Fruit fly (Drosophila melanogaster) whole organism, embryonic: Measurements from ENCODE around the gene CG4009.

ENCODE experiments used
- B-H1 ChIP-seq: fragments of 200-800 bp; sonication (Bioruptor generic); IDR thresholded peaks from 3 replicates; pipeline ENCODE4 v1.3.6; 2022; ENCODE audit warnings: missing biosample characterization, missing genetic modification characterization
- Bgb ChIP-seq: fragments of 200-800 bp; sonication (Bioruptor generic); IDR thresholded peaks from 2 replicates; pipeline ENCODE4 v1.3.6; 2022; ENCODE audit warnings: missing biosample characterization, missing genetic modification characterization; ENCODE audit not compliant: partially characterized antibody
- CG1024 ChIP-seq: fragments of 200-800 bp; sonication (Bioruptor generic); IDR thresholded peaks from 2 replicates; pipeline ENCODE4 v1.3.6; 2022; ENCODE audit warnings: missing biosample characterization, missing genetic modification characterization
- CG12071 ChIP-seq: fragments of 200-800 bp; sonication (Bioruptor generic); optimal IDR thresholded peaks from 3 replicates; lab custom pipeline; 2018; ENCODE audit warnings: missing biosample characterization, mild to moderate bottlenecking, missing genetic modification characterization
- CG13287 ChIP-seq: fragments of 200-800 bp; sonication (Bioruptor generic); IDR thresholded peaks from 2 replicates; pipeline ENCODE4 v1.3.6; 2022; ENCODE audit warnings: missing biosample characterization, missing genetic modification characterization; ENCODE audit not compliant: partially characterized antibody
- CG17186 ChIP-seq: fragments of 200-800 bp; sonication (Bioruptor generic); optimal IDR thresholded peaks from 3 replicates; lab custom pipeline; 2017; ENCODE audit warnings: missing biosample characterization, missing genetic modification reagents, missing genetic modification characterization
- CG18262 ChIP-seq: fragments of 200-800 bp; optimal IDR thresholded peaks from 3 replicates; lab custom pipeline; 2019; ENCODE audit warnings: missing biosample characterization, mild to moderate bottlenecking, missing genetic modification characterization, moderate library complexity
- CG1832 ChIP-seq: fragments of 200-800 bp; sonication (Bioruptor generic); optimal IDR thresholded peaks from 2 replicates; lab custom pipeline; 2017; ENCODE audit warnings: missing biosample characterization, mild to moderate bottlenecking, missing genetic modification characterization, inconsistent platforms
- CG32772 ChIP-seq: fragments of 200-800 bp; sonication (Bioruptor generic); IDR thresholded peaks from 2 replicates; pipeline ENCODE4 v1.3.6; 2022; ENCODE audit warnings: missing biosample characterization, missing genetic modification characterization
- CG34422 ChIP-seq: fragments of 200-800 bp; sonication (Bioruptor generic); IDR thresholded peaks from 3 replicates; pipeline ENCODE4 v1.3.6; 2022; ENCODE audit warnings: missing biosample characterization, missing genetic modification characterization
- CG42726 ChIP-seq: fragments of 200-800 bp; sonication (Bioruptor generic); IDR thresholded peaks from 2 replicates; pipeline ENCODE4 v1.3.6; 2022; ENCODE audit warnings: missing biosample characterization, missing genetic modification characterization; ENCODE audit not compliant: partially characterized antibody
- CG4282 ChIP-seq: fragments of 200-800 bp; sonication (Bioruptor generic); optimal IDR thresholded peaks from 2 replicates; lab custom pipeline; 2016; ENCODE audit warnings: missing biosample characterization, missing genetic modification characterization
- CG4707 ChIP-seq: fragments of 200-800 bp; sonication (Bioruptor generic); optimal IDR thresholded peaks from 2 replicates; lab custom pipeline; 2018; ENCODE audit warnings: missing biosample characterization, mild to moderate bottlenecking, missing genetic modification characterization, moderate library complexity
- CG6683 ChIP-seq: fragments of 200-800 bp; sonication (Bioruptor generic); optimal IDR thresholded peaks from 2 replicates; lab custom pipeline; 2017; ENCODE audit warnings: missing biosample characterization, mild to moderate bottlenecking, missing genetic modification characterization, missing genetic modification reagents
- CG7928 ChIP-seq: fragments of 200-800 bp; sonication (Bioruptor generic); optimal IDR thresholded peaks from 2 replicates; lab custom pipeline; 2017; ENCODE audit warnings: missing biosample characterization, mild to moderate bottlenecking, missing genetic modification characterization
- CG8924 ChIP-seq: fragments of 200-800 bp; optimal IDR thresholded peaks from 3 replicates; lab custom pipeline; 2019; ENCODE audit warnings: missing biosample characterization, mild to moderate bottlenecking, missing genetic modification characterization, moderate library complexity
- CG9817 ChIP-seq: fragments of 200-800 bp; sonication (Bioruptor generic); optimal IDR thresholded peaks from 2 replicates; lab custom pipeline; 2018; ENCODE audit warnings: missing biosample characterization, mild to moderate bottlenecking, missing genetic modification characterization, moderate library complexity
- Dek ChIP-seq: fragments of 200-800 bp; sonication (Bioruptor generic); optimal IDR thresholded peaks from 3 replicates; lab custom pipeline; 2019; ENCODE audit warnings: missing biosample characterization, mild to moderate bottlenecking, missing genetic modification characterization, moderate library complexity
- Dll ChIP-seq: fragments of 200-800 bp; sonication (Bioruptor generic); IDR thresholded peaks from 4 replicates; pipeline ENCODE4 v1.3.6; 2022; ENCODE audit warnings: missing biosample characterization, missing genetic modification characterization; ENCODE audit not compliant: partially characterized antibody
- Gsc ChIP-seq: fragments of 200-800 bp; sonication (Bioruptor generic); IDR thresholded peaks from 2 replicates; pipeline ENCODE4 v1.3.6; 2022; ENCODE audit warnings: missing biosample characterization, missing genetic modification characterization
- Meics ChIP-seq: fragments of 200-800 bp; sonication (Bioruptor generic); optimal IDR thresholded peaks from 2 replicates; lab custom pipeline; 2017; ENCODE audit warnings: missing biosample characterization, mild to moderate bottlenecking, missing genetic modification characterization
- Neu2 ChIP-seq: fragments of 200-800 bp; sonication (Bioruptor generic); optimal IDR thresholded peaks from 3 replicates; lab custom pipeline; 2016; ENCODE audit warnings: missing biosample characterization, missing genetic modification characterization, borderline replicate concordance
- Rfx ChIP-seq: fragments of 200-800 bp; sonication (Bioruptor generic); IDR thresholded peaks from 2 replicates; pipeline ENCODE4 v1.3.6; 2022; ENCODE audit warnings: missing biosample characterization, missing genetic modification characterization
- Rx ChIP-seq: fragments of 200-800 bp; sonication (Bioruptor generic); IDR thresholded peaks from 2 replicates; pipeline ENCODE4 v1.3.6; 2022; ENCODE audit warnings: missing biosample characterization, missing genetic modification characterization
- Usf ChIP-seq: fragments of 200-800 bp; sonication (Bioruptor generic); optimal IDR thresholded peaks from 2 replicates; lab custom pipeline; 2017; ENCODE audit warnings: missing genotype, missing biosample characterization, missing genetic modification characterization
- az2 ChIP-seq: fragments of 200-800 bp; sonication (Bioruptor generic); optimal IDR thresholded peaks from 3 replicates; lab custom pipeline; 2016; ENCODE audit warnings: missing biosample characterization, missing genetic modification characterization
- bbx ChIP-seq: fragments of 200-800 bp; sonication (Bioruptor generic); IDR thresholded peaks from 2 replicates; pipeline ENCODE4 v1.3.6; 2022; ENCODE audit warnings: missing biosample characterization, missing genetic modification characterization; ENCODE audit not compliant: partially characterized antibody
- btn ChIP-seq: fragments of 200-800 bp; sonication (Bioruptor generic); optimal IDR thresholded peaks from 2 replicates; lab custom pipeline; 2016; ENCODE audit warnings: missing biosample characterization, missing genetic modification characterization
- cas ChIP-seq: fragments of 200-800 bp; sonication (Bioruptor generic); IDR thresholded peaks from 2 replicates; pipeline ENCODE4 v1.3.6; 2022; ENCODE audit warnings: missing biosample characterization, missing genetic modification characterization
- chif ChIP-seq, 2 experiments: fragments of 200-800 bp; sonication (Bioruptor generic); optimal IDR thresholded peaks; 3 replicates each; lab custom pipeline; 2016; ENCODE audit warnings: missing biosample characterization in 2 of 2, missing genetic modification characterization in 2 of 2
- crp ChIP-seq, 2 experiments: fragments of 200-800 bp; sonication (Bioruptor generic); optimal IDR thresholded peaks; 2 replicates in 1 of 2; 3 replicates in 1 of 2; lab custom pipeline; 2017; ENCODE audit warnings: missing biosample characterization in 2 of 2, missing genetic modification characterization in 2 of 2, mild to moderate bottlenecking in 1 of 2, moderate library complexity in 1 of 2
- dpn ChIP-seq, 2 experiments: fragments of 200-800 bp; sonication (Bioruptor generic); optimal IDR thresholded peaks; 3 replicates each; lab custom pipeline; 2016; ENCODE audit warnings: missing biosample characterization in 2 of 2, missing genetic modification characterization in 2 of 2
- dysf ChIP-seq: fragments of 200-800 bp; sonication (Bioruptor generic); IDR thresholded peaks from 3 replicates; pipeline ENCODE4 v1.3.6; 2022; ENCODE audit warnings: missing biosample characterization, missing genetic modification characterization
- emc ChIP-seq: fragments of 200-800 bp; sonication (Bioruptor generic); optimal IDR thresholded peaks from 2 replicates; lab custom pipeline; 2016; ENCODE audit warnings: missing biosample characterization, missing genetic modification characterization
- ems ChIP-seq: fragments of 200-800 bp; sonication (Bioruptor generic); optimal IDR thresholded peaks from 3 replicates; lab custom pipeline; 2016; ENCODE audit warnings: missing biosample characterization, missing genetic modification characterization
- ftz-f1 ChIP-seq: fragments of 200-800 bp; sonication (Bioruptor generic); optimal IDR thresholded peaks from 2 replicates; lab custom pipeline; 2016; ENCODE audit warnings: missing biosample characterization, missing genetic modification characterization
- gsb-n ChIP-seq: fragments of 200-800 bp; sonication (Bioruptor generic); optimal IDR thresholded peaks from 3 replicates; lab custom pipeline; 2018; ENCODE audit warnings: missing biosample characterization, mild to moderate bottlenecking, missing genetic modification characterization
- gt ChIP-seq: fragments of 200-800 bp; sonication (Bioruptor generic); IDR thresholded peaks from 2 replicates; pipeline ENCODE4 v1.3.6; 2022; ENCODE audit warnings: missing biosample characterization, missing genetic modification characterization
- kah ChIP-seq: fragments of 200-800 bp; sonication (Bioruptor generic); optimal IDR thresholded peaks from 2 replicates; lab custom pipeline; 2018; ENCODE audit warnings: missing biosample characterization, mild to moderate bottlenecking, missing genetic modification characterization
- kay ChIP-seq: fragments of 200-800 bp; sonication (Bioruptor generic); optimal IDR thresholded peaks from 2 replicates; lab custom pipeline; 2016; ENCODE audit warnings: missing biosample characterization, missing genetic modification characterization
- otp ChIP-seq: fragments of 200-800 bp; sonication (Bioruptor generic); IDR thresholded peaks from 3 replicates; pipeline ENCODE4, ENCODE4 v1.3.6; 2022; ENCODE audit warnings: missing biosample characterization, missing genetic modification characterization
- phol ChIP-seq: fragments of 200-800 bp; sonication (Bioruptor generic); optimal IDR thresholded peaks from 3 replicates; lab custom pipeline; 2018; ENCODE audit warnings: missing biosample characterization, mild to moderate bottlenecking, missing genetic modification characterization, moderate library complexity
- pzg ChIP-seq: fragments of 200-800 bp; sonication (Bioruptor generic); optimal IDR thresholded peaks from 3 replicates; lab custom pipeline; 2018; ENCODE audit warnings: missing biosample characterization, mild to moderate bottlenecking, missing genetic modification characterization, moderate library complexity
- repo ChIP-seq: fragments of 200-800 bp; sonication (Bioruptor generic); optimal IDR thresholded peaks from 2 replicates; lab custom pipeline; 2016; ENCODE audit warnings: missing biosample characterization, missing genetic modification characterization
- schlank ChIP-seq: fragments of 200-800 bp; sonication (Bioruptor generic); optimal IDR thresholded peaks from 2 replicates; lab custom pipeline; 2018; ENCODE audit warnings: missing biosample characterization, mild to moderate bottlenecking, missing genetic modification characterization
- sima ChIP-seq: fragments of 200-800 bp; sonication (Bioruptor generic); optimal IDR thresholded peaks from 2 replicates; lab custom pipeline; 2016; ENCODE audit warnings: missing biosample characterization, missing genetic modification characterization
- slp2 ChIP-seq: fragments of 200-800 bp; sonication (Bioruptor generic); optimal IDR thresholded peaks from 2 replicates; lab custom pipeline; 2016; ENCODE audit warnings: missing biosample characterization, missing genetic modification characterization
- ssp ChIP-seq: fragments of 200-800 bp; sonication (Bioruptor generic); IDR thresholded peaks from 2 replicates; pipeline ENCODE4 v1.3.6; 2022; ENCODE audit warnings: missing biosample characterization, missing genetic modification characterization
- wek ChIP-seq: fragments of 200-800 bp; sonication (Bioruptor generic); optimal IDR thresholded peaks from 3 replicates; lab custom pipeline; 2018; ENCODE audit warnings: missing biosample characterization, mild to moderate bottlenecking, missing genetic modification characterization, moderate library complexity
- zf30C ChIP-seq: fragments of 200-800 bp; sonication (Bioruptor generic); optimal IDR thresholded peaks from 3 replicates; lab custom pipeline; 2018; ENCODE audit warnings: missing biosample characterization, mild to moderate bottlenecking, missing genetic modification characterization

CG4009 gene

DNA sequence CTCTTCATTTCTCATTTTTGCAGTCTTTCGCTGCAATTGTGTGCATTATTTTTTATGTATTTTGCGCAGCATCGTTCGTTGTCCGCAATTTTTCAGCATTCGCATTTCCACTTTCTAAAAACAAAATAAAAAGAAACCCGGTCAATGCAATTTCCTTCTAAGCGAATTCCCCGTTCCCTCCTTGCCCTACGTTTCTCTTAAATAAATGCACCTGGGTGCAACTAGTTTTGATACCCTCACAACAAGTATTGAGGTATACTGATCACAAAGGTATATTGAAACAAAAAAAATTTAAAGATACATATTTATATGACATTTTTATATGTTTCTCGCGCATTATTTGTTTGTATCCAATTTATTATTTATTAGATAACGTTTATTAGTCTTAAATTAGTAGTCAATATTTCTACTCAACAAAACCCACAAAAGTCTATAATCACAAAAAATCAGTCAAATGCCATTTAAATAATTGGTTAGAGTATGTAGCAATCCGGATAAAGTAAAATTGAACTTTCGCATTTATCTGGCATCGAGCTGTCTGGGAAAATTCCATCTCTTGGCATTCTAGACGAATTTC is 45.6 kb upstream of the CG4009 start (continued):
- TF ChIP-seq Rx (GFP tag; lab: Robert Waterston, UW) = no peak
- no peak for TF ChIP-seq dysf (GFP tag; lab: Robert Waterston, UW)
- no peak for TF ChIP-seq bbx (GFP tag; lab: Robert Waterston, UW)
- TF ChIP-seq Usf (GFP tag; lab: Kevin White, UChicago) = no peak
- no peak for TF ChIP-seq schlank (tag; lab: Kevin White, UChicago)
- no peak for TF ChIP-seq ssp (GFP tag; lab: Robert Waterston, UW)
- TF ChIP-seq CG34422 (GFP tag; lab: Robert Waterston, UW) = no peak
- TF ChIP-seq CG17186 = no peak
- no peak for TF ChIP-seq Dll (GFP tag; lab: Robert Waterston, UW)
- no peak for TF ChIP-seq kah (GFP tag; lab: Kevin White, UChicago)
- TF ChIP-seq Gsc (GFP tag; lab: Robert Waterston, UW) = no peak
- no peak for TF ChIP-seq otp (GFP tag; lab: Robert Waterston, UW)
- TF ChIP-seq sima = no peak
- TF ChIP-seq CG12071 (GFP tag; lab: Kevin White, UChicago) = no peak
- no peak for TF ChIP-seq slp2
- peak; percentile 34 for TF ChIP-seq phol (tag; lab: Kevin White, UChicago)
- TF ChIP-seq ftz-f1 (GFP tag; lab: Kevin White, UChicago) = no peak
- no peak for TF ChIP-seq Meics
- TF ChIP-seq repo = no peak
- no peak for TF ChIP-seq CG7928 (GFP tag; lab: Kevin White, UChicago)
- no peak for TF ChIP-seq CG6683
- no peak for TF ChIP-seq gsb-n (tag; lab: Kevin White, UChicago)
- no peak for TF ChIP-seq Neu2 (GFP tag; lab: Kevin White, UChicago)
- TF ChIP-seq CG4282 (GFP tag; lab: Kevin White, UChicago) = no peak
- no peak for TF ChIP-seq crp (GFP tag; optimal IDR thresholded peaks at IDR 0.05; lab: Kevin White, UChicago)
- TF ChIP-seq gt (GFP tag; lab: Robert Waterston, UW) = no peak
- TF ChIP-seq cas (GFP tag; lab: Robert Waterston, UW) = no peak
- TF ChIP-seq Bgb (GFP tag; lab: Robert Waterston, UW) = no peak
- TF ChIP-seq CG18262 (tag; lab: Kevin White, UChicago) = peak; percentile 52
- no peak for TF ChIP-seq dpn (GFP tag; optimal IDR thresholded peaks at IDR 0.05; lab: Kevin White, UChicago)
- no peak for TF ChIP-seq wek (GFP tag; lab: Kevin White, UChicago)
- no peak for TF ChIP-seq CG4707 (GFP tag; lab: Kevin White, UChicago)
- no peak for TF ChIP-seq pzg (GFP tag; lab: Kevin White, UChicago)
- no peak for TF ChIP-seq chif (GFP tag; optimal IDR thresholded peaks at IDR 0.05; lab: Kevin White, UChicago)
- TF ChIP-seq Dek (tag; lab: Kevin White, UChicago) = no peak
- no peak for TF ChIP-seq Rfx (GFP tag; lab: Robert Waterston, UW)
- no peak for TF ChIP-seq zf30C (GFP tag; lab: Kevin White, UChicago)
- TF ChIP-seq CG9817 (tag; lab: Kevin White, UChicago) = no peak
- TF ChIP-seq CG1024 = no peak
- no peak for TF ChIP-seq CG13287 (GFP tag; lab: Robert Waterston, UW)
- no peak for TF ChIP-seq CG42726 (GFP tag; lab: Robert Waterston, UW)
- TF ChIP-seq btn (GFP tag; lab: Kevin White, UChicago) = no peak
- peak; percentile 6 for TF ChIP-seq az2 (GFP tag; lab: Kevin White, UChicago)
- no peak for TF ChIP-seq CG1832 (GFP tag; lab: Kevin White, UChicago)
- no peak for TF ChIP-seq kay (GFP tag; lab: Kevin White, UChicago)
- no peak for TF ChIP-seq B-H1 (GFP tag; lab: Robert Waterston, UW)
- TF ChIP-seq ems = no peak
- no peak for TF ChIP-seq CG8924 (tag; lab: Kevin White, UChicago)
- no peak for TF ChIP-seq emc (GFP tag; lab: Kevin White, UChicago)
- TF ChIP-seq CG32772 (GFP tag; lab: Robert Waterston, UW) = no peak
